Worm (Caenorhabditis elegans): ENCODE measurements around the gene acs-10.

- TF ChIP-seq unc-62 (GFP tag; optimal IDR thresholded peaks at IDR 0.05) (no peak), unc-39 (tag; optimal IDR thresholded peaks at IDR 0.05) (no peak), mep-1 (tag; optimal IDR thresholded peaks at IDR 0.05) (no peak), ces-1 (GFP tag; optimal IDR thresholded peaks at IDR 0.05) (no peak), mab-5 (tag; optimal IDR thresholded peaks at IDR 0.05) (no peak), ztf-11 (tag; optimal IDR thresholded peaks at IDR 0.05) (no peak), nhr-12 (tag; optimal IDR thresholded peaks at IDR 0.05) (no peak), nhr-28 (tag; optimal IDR thresholded peaks at IDR 0.05) (no peak), nhr-76 (tag; optimal IDR thresholded peaks at IDR 0.05) (no peak), nhr-237 (tag; optimal IDR thresholded peaks at IDR 0.05) (no peak), sptf-1 (tag; optimal IDR thresholded peaks at IDR 0.05) (no peak)
These were observed 42.3 kb upstream of the acs-10 start, which contains the start of gene D1086.9 for ce11 chrV:14103970-14104369.
